Fruit fly (Drosophila melanogaster): ENCODE measurements around the gene CG31643.
A peak's percentile ranks its signal among the peaks of the same experiment; 100 is the strongest.

Gene CG31643

DNA sequence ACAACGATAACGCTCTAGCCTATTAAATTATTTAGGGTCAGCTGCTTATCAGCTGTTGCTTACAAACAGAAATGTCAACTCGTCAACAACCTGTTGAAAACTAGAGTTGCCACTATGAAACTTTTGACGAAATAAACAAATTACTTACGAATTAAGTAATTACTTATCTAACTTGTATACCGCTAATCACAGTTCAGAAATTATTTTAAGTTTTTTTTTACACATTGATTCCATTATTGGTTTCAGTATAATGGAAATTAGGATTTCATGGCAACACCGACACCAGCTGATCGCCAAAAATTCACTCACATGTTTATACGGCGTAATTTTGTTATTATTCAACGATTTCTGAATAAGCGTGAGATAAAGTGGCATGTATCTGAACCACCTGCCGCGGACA lies at the start of gene CG31643, which contains the start of gene CG9117 (continued):
- TF ChIP-seq BEAF-32 (GFP tag; optimal IDR thresholded peaks at IDR 0.05) (peak; percentile 31), Ptx1 (GFP tag; IDR thresholded peaks at IDR 0.05) (no peak), CG4617 (GFP tag; optimal IDR thresholded peaks at IDR 0.05; ENCODE audit: borderline replicate concordance) (peak; percentile 51), ac (GFP tag; optimal IDR thresholded peaks at IDR 0.05) (no peak), CG6689 (GFP tag; IDR thresholded peaks at IDR 0.05) (no peak), nom (GFP tag; optimal IDR thresholded peaks at IDR 0.05) (peak; percentile 32), CG8388 (GFP tag; optimal IDR thresholded peaks at IDR 0.05) (peak; percentile 52), bowl (GFP tag; IDR thresholded peaks at IDR 0.05) (no peak), CG14710 (tag; optimal IDR thresholded peaks at IDR 0.05) (peak; percentile 88), cg (GFP tag; optimal IDR thresholded peaks at IDR 0.05) (no peak), danr (GFP tag; IDR thresholded peaks at IDR 0.05) (no peak), otp (GFP tag; IDR thresholded peaks at IDR 0.05) (no peak), CG6272 (GFP tag; IDR thresholded peaks at IDR 0.05) (no peak), HHEX (GFP tag; optimal IDR thresholded peaks at IDR 0.05) (no peak), CG33213 (GFP tag; optimal IDR thresholded peaks at IDR 0.05) (peak; percentile 47), CG11456 (GFP tag; IDR thresholded peaks at IDR 0.05) (no peak), CG12391 (tag; optimal IDR thresholded peaks at IDR 0.05) (peak; percentile 76), Hr3 (GFP tag; optimal IDR thresholded peaks at IDR 0.05) (peak; percentile 23), gro (GFP tag; optimal IDR thresholded peaks at IDR 0.05) (peak; percentile 64), Oaz (GFP tag; IDR thresholded peaks at IDR 0.05) (no peak), lilli (GFP tag; optimal IDR thresholded peaks at IDR 0.05) (peak; percentile 82), CG43689 (GFP tag; IDR thresholded peaks at IDR 0.05) (no peak), Trl (optimal IDR thresholded peaks at IDR 0.05) (no peak), Trl (GFP tag; optimal IDR thresholded peaks at IDR 0.05) (peak; percentile 46), Aef1 (GFP tag; IDR thresholded peaks at IDR 0.05) (no peak), Hey (tag; optimal IDR thresholded peaks at IDR 0.05) (no peak), CG3163 (GFP tag; optimal IDR thresholded peaks at IDR 0.05) (no peak), CG1024 (GFP tag; IDR thresholded peaks at IDR 0.05) (no peak), CG4820 (GFP tag; optimal IDR thresholded peaks at IDR 0.05) (peak; percentile 49), gsb (GFP tag; IDR thresholded peaks at IDR 0.05) (no peak), CG15073 (GFP tag; optimal IDR thresholded peaks at IDR 0.05) (no peak), Dip3 (GFP tag; optimal IDR thresholded peaks at IDR 0.05) (peak; percentile 68), CG2875 (GFP tag; optimal IDR thresholded peaks at IDR 0.05) (no peak), nmo (GFP tag; optimal IDR thresholded peaks at IDR 0.05) (peak; percentile 69), CG2202 (tag; optimal IDR thresholded peaks at IDR 0.05) (no peak), CG31388 (GFP tag; optimal IDR thresholded peaks at IDR 0.05) (no peak), shn (GFP tag; optimal IDR thresholded peaks at IDR 0.05) (peak; percentile 58), Lim3 (GFP tag; IDR thresholded peaks at IDR 0.05) (no peak), CG6683 (GFP tag; optimal IDR thresholded peaks at IDR 0.05) (peak; percentile 29), al (GFP tag; IDR thresholded peaks at IDR 0.05) (0 out of 2 replicates have a peak, but pooled peaks have one; percentile 4), Dek (tag; optimal IDR thresholded peaks at IDR 0.05) (peak; percentile 10), HmgZ (tag; optimal IDR thresholded peaks at IDR 0.05) (peak; percentile 78), CG10321 (GFP tag; IDR thresholded peaks at IDR 0.05) (no peak), CG18619 (GFP tag; optimal IDR thresholded peaks at IDR 0.05) (no peak), CG10431 (GFP tag; optimal IDR thresholded peaks at IDR 0.05) (no peak), CG10959 (GFP tag; IDR thresholded peaks at IDR 0.05) (no peak), tup (GFP tag; optimal IDR thresholded peaks at IDR 0.05) (no peak), unpg (GFP tag; optimal IDR thresholded peaks at IDR 0.05) (no peak), pnt (GFP tag; optimal IDR thresholded peaks at IDR 0.05) (peak; percentile 39), CG9215 (GFP tag; IDR thresholded peaks at IDR 0.05) (no peak), CG14441 (GFP tag; IDR thresholded peaks at IDR 0.05) (peak; percentile 29; the same call in 1 of the 2 replicates), chn (GFP tag; optimal IDR thresholded peaks at IDR 0.05) (peak; percentile 42), Lpt (GFP tag; optimal IDR thresholded peaks at IDR 0.05) (no peak)

All from whole organism, embryonic.